Worm (Caenorhabditis elegans): ENCODE measurements around the gene set-13.

ce11 chrII:2777846-2778245, 38.9 kb upstream of the set-13 start, which contains the start of gene F08D12.4:
- TF ChIP-seq B0261.1 (tag; optimal IDR thresholded peaks at IDR 0.05) (no peak), bed-2 (GFP tag; IDR thresholded peaks at IDR 0.05) (no peak), F57C9.4 (tag; optimal IDR thresholded peaks at IDR 0.05) (no peak), let-526 (GFP tag; IDR thresholded peaks at IDR 0.05) (no peak), lsy-27 (tag; optimal IDR thresholded peaks at IDR 0.05; ENCODE audit: borderline replicate concordance, insufficient read depth) (no peak), hlh-12 (tag; optimal IDR thresholded peaks at IDR 0.05) (no peak)
